Worm (Caenorhabditis elegans): ENCODE measurements around the gene bath-9.

Gene bath-9

DNA sequence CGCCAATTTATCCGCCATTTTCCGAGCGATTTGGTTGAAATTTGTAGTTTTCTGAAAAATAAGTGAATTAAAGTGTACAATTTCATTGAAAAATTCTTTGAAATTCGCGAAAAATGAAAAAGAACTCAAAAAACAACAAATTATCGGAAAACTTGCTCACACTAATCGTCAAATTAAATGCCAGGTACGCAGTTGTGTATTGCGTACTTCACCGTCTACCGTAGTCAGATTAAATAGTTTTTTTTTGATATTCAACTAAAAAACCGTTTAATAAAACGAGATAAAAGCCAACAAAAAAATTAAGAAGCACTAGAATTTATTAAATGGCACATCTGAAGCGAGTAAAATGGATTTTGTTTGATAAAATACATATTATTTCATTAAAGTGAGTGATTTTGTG is 32.0 kb upstream of the bath-9 start, which contains the start of gene bath-28:
TSS of gene bath-28 (minus strand) at position 51 of the 400 bp plus-strand sequence.
- TF ChIP-seq ets-4 (tag; optimal IDR thresholded peaks at IDR 0.05) (no peak), unc-86 (tag; optimal IDR thresholded peaks at IDR 0.05) (no peak), nfya-1 (tag; optimal IDR thresholded peaks at IDR 0.05) (no peak), ceh-2 (tag; optimal IDR thresholded peaks at IDR 0.05) (no peak), pat-9 (tag; optimal IDR thresholded peaks at IDR 0.05) (no peak), K02D7.2 (tag; optimal IDR thresholded peaks at IDR 0.05) (no peak), lin-11 (tag; optimal IDR thresholded peaks at IDR 0.05) (no peak), ceh-48 (tag; optimal IDR thresholded peaks at IDR 0.05) (no peak)

DNA sequence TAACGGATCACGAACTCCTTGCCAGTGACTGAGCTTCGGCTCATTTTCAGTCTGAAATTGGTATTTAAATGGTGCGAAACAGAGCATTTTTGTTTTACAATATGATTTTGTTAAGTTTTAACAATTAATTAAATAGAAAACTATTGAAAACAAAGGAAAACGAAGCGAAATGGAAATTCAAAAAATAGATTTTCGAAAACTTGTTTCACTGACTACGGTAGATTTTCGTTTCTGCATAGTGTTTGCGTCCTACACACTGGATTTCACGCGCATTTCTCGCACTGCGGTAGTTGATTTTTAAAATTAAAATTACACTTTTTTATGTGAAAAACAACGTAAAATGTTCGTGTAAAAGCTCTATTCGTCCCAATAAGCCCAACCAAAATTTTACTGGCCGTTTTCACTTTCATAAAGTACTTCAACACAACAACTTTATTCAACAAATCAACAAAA is 30.5 kb upstream of the bath-9 start, which contains the start of gene bath-30:
TSS of gene bath-30 (minus strand) at position 51 of the 453 bp plus-strand sequence.
- no peak for TF ChIP-seq pqm-1 (tag; optimal IDR thresholded peaks at IDR 0.05)
- TF ChIP-seq che-1 (tag; optimal IDR thresholded peaks at IDR 0.05): no peak
- no peak for TF ChIP-seq ceh-18 (tag; optimal IDR thresholded peaks at IDR 0.05)
- no peak for TF ChIP-seq ahr-1 (tag; optimal IDR thresholded peaks at IDR 0.05)
- no peak for TF ChIP-seq ceh-14 (tag; optimal IDR thresholded peaks at IDR 0.05)
- TF ChIP-seq unc-3 (GFP tag; conservative IDR thresholded peaks at IDR 0.05): no peak
- TF ChIP-seq unc-3 (tag; optimal IDR thresholded peaks at IDR 0.05): no peak
- no peak for TF ChIP-seq unc-42 (tag; optimal IDR thresholded peaks at IDR 0.05)
- no peak for TF ChIP-seq C08G9.2 (tag; optimal IDR thresholded peaks at IDR 0.05)
- no peak for TF ChIP-seq ceh-30 (tag; optimal IDR thresholded peaks at IDR 0.05)
- TF ChIP-seq hlh-30 (tag; optimal IDR thresholded peaks at IDR 0.05; ENCODE audit: insufficient read depth): no peak

DNA sequence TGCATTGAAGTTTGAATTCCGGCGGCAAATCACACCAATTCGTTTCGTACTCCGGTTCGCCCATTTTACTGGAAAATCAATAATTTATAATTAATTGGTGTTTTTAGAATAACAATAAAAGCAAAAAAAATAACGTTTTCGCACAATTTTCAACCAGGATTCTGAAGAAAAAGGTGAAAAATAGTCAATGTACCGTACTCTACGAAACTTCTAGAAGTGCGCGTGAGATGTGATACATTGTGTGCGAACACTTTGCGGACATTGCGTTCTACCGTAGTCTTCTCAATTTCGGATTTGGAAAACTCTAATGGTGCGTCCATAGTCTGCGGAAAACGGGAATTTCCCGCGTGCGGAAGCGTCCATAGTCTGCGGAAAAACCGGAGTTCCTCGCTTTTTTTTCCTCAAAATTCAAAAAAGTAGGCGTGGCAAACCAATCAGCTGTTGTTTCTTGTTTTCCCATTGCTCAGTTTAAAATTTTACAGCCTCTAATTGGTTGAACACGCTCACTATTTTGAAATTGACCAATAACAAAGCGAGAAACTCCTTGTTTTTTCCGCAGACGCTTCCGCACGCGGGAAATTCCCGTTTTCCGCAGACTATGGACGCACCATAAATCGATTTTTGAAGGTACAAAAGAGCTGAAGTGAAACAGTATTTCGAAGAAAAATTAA is 28.8 kb upstream of the bath-9 start, which contains the start of the genes F14D2.14 and bath-29:
TSS of gene F14D2.14 (minus strand) at position 51 of the 671 bp plus-strand sequence.
TSS of gene bath-29 (plus strand) at position 621 of the 671 bp plus-strand sequence.
- TF ChIP-seq pha-4 (tag; optimal IDR thresholded peaks at IDR 0.05) (no peak), sox-2 (GFP tag; IDR thresholded peaks at IDR 0.05) (no peak), fkh-10 (GFP tag; optimal IDR thresholded peaks at IDR 0.05) (no peak), lim-6 (tag; optimal IDR thresholded peaks at IDR 0.05) (no peak)

DNA sequence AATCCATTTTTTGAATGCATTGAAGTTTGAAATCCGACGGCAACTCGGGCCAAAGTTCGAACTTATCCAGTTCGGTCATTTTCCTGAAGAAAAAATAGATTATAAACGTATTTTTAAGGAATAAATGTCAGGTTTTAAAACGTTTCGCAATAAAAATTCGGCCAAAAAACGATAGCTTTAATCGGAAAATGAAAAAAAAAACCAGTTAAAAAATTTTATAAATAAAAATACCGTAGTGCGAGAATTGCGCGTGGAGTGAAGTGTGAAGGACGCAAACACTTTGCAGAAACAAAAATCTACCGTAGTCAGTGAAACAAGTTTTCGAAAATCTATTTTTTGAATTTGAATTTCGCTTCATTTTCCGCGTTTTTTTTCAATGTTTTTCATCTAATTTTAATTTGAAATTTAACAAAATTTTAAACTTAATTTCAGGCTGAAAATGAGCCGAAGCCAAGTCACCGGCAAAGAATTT is 27.0 kb upstream of the bath-9 start, which contains the start of gene F14D2.8:
TSS of gene F14D2.8 (minus strand) at position 51 of the 472 bp plus-strand sequence.
- TF ChIP-seq lim-6 (tag; optimal IDR thresholded peaks at IDR 0.05) (no peak), ceh-30 (tag; optimal IDR thresholded peaks at IDR 0.05) (no peak), sox-2 (GFP tag; IDR thresholded peaks at IDR 0.05) (no peak), ref-2 (tag; optimal IDR thresholded peaks at IDR 0.05) (no peak), ceh-24 (tag; optimal IDR thresholded peaks at IDR 0.05) (no peak), ceh-14 (tag; optimal IDR thresholded peaks at IDR 0.05) (no peak), ahr-1 (tag; optimal IDR thresholded peaks at IDR 0.05) (no peak), C08G9.2 (tag; optimal IDR thresholded peaks at IDR 0.05) (no peak), dmd-4 (tag; optimal IDR thresholded peaks at IDR 0.05; ENCODE audit: borderline replicate concordance) (no peak), ceh-31 (tag; optimal IDR thresholded peaks at IDR 0.05) (no peak), ceh-22 (tag; optimal IDR thresholded peaks at IDR 0.05) (no peak), pros-1 (tag; optimal IDR thresholded peaks at IDR 0.05) (no peak), ceh-19 (GFP tag; optimal IDR thresholded peaks at IDR 0.05) (no peak), fax-1 (tag; optimal IDR thresholded peaks at IDR 0.05) (no peak), ceh-45 (GFP tag; IDR thresholded peaks at IDR 0.05) (no peak)

DNA sequence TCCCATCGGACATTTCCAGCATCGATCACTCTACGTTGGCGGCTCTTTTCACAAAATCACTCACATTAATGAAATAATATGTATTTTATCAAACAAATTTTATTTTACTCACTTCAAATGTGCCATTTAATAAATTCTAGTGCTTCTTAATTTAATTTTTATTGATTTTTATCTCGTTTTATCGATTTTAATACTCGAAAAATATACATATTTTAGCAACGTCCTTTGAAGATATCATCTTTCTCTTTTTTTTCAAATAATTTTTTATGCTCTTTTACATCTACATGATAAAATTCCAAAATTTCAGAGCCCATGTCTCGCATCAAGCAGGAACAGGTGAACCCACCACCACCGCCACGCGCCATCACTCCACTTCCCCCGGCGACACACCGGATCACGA is 18.1 kb upstream of the bath-9 start, which contains the start of the genes lido-14 and bath-27:
TSS of gene lido-14 (plus strand) at position 301 of the 400 bp plus-strand sequence.
TSS of gene bath-27 (plus strand) at position 306 of the 400 bp plus-strand sequence.
- TF ChIP-seq ceh-2 (tag; optimal IDR thresholded peaks at IDR 0.05) (no peak), dmd-4 (tag; optimal IDR thresholded peaks at IDR 0.05; ENCODE audit: borderline replicate concordance) (no peak)

Measured in whole organism, late embryonic.